Worm (Caenorhabditis elegans) whole organism, mixed stage, embryonic: ENCODE results near the gene col-8.

Experiments
- bed-3 ChIP-seq: fragments of 200-800 bp; sonication (Bioruptor generic); optimal IDR thresholded peaks from 3 replicates; lab custom pipeline; 2018; ENCODE audit warnings: mild to moderate bottlenecking, missing genetic modification characterization, moderate library complexity, missing compliant biosample characterization
- blmp-1 ChIP-seq: fragments of 150-350 bp; optimal IDR thresholded peaks from 2 replicates; lab custom pipeline; 2014; ENCODE audit warnings: missing biosample characterization, missing genetic modification characterization
- ces-1 ChIP-seq: fragments of 150-350 bp; optimal IDR thresholded peaks from 2 replicates; lab custom pipeline; 2014; ENCODE audit warnings: missing biosample characterization, missing genetic modification reagents, missing genetic modification characterization
- ham-2 ChIP-seq: fragments of 200-800 bp; sonication (Bioruptor generic); optimal IDR thresholded peaks from 2 replicates; lab custom pipeline; 2018; ENCODE audit warnings: mild to moderate bottlenecking, missing genetic modification characterization, missing compliant biosample characterization
- lsy-2 ChIP-seq: fragments of 150-350 bp; optimal IDR thresholded peaks from 2 replicates; lab custom pipeline; 2014; ENCODE audit warnings: missing biosample characterization, missing genetic modification characterization
- nhr-237 ChIP-seq: fragments of 150-350 bp; optimal IDR thresholded peaks from 2 replicates; lab custom pipeline; 2014; ENCODE audit warnings: missing biosample characterization, missing genetic modification characterization
- snpc-4 ChIP-seq: fragments of 150-350 bp; optimal IDR thresholded peaks from 2 replicates; lab custom pipeline; 2014; ENCODE audit warnings: missing biosample characterization, missing genetic modification characterization
- unc-120 ChIP-seq: sonication (generic microtip); optimal IDR thresholded peaks from 2 replicates; lab custom pipeline; 2017; ENCODE audit warnings: missing genetic modification characterization, missing compliant biosample characterization; ENCODE audit not compliant: poor library complexity, severe bottlenecking
- unc-39 ChIP-seq: fragments of 150-350 bp; optimal IDR thresholded peaks from 2 replicates; lab custom pipeline; 2014; ENCODE audit warnings: missing biosample characterization, missing genetic modification characterization
- unc-62 ChIP-seq: fragments of 150-350 bp; optimal IDR thresholded peaks from 2 replicates; lab custom pipeline; 2014; ENCODE audit warnings: missing biosample characterization, missing genetic modification reagents, missing genetic modification characterization
- ztf-11 ChIP-seq: fragments of 150-350 bp; optimal IDR thresholded peaks from 2 replicates; lab custom pipeline; 2014; ENCODE audit warnings: missing biosample characterization, missing genetic modification characterization

DNA sequence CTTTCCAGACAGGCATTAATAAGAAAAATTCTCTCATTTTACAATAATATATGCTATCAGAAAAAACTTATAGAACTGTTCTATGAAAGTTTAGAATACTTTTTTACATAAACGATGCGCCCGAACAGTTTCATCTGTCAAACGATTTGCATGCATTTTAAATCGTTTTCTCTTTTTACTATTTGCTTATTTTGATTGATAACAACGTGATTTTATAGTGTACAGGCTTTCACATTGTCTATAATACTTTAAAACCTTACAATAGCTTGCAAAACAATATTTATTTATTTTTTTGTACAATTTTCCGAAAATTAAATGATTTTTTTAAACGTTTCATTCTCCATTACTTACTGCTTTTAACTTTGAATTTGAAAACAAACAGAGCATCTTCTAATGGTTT, 25.2 kb upstream of the col-8 start, which contains the start of gene R01H2.7:
- no peak for TF ChIP-seq unc-120 (tag; lab: Kevin White, UChicago)
- no peak for TF ChIP-seq ham-2
- TF ChIP-seq ces-1 (GFP tag; lab: Kevin White, UChicago): no peak
- TF ChIP-seq blmp-1 (tag; lab: Kevin White, UChicago): no peak
- no peak for TF ChIP-seq unc-62 (GFP tag; lab: Kevin White, UChicago)
- TF ChIP-seq unc-39 (tag; lab: Kevin White, UChicago): no peak
- no peak for TF ChIP-seq bed-3
- TF ChIP-seq nhr-237 (tag; lab: Kevin White, UChicago): no peak
- TF ChIP-seq ztf-11 (tag; lab: Kevin White, UChicago): no peak
- TF ChIP-seq lsy-2: no peak
- TF ChIP-seq snpc-4 (tag; lab: Kevin White, UChicago): no peak
